Fruit fly (Drosophila melanogaster) whole organism, embryonic: ENCODE measurements around the gene CG7724.

Source experiments
- CG10543 ChIP-seq: fragments of 200-800 bp; sonication (Bioruptor generic); optimal IDR thresholded peaks from 3 replicates; lab custom pipeline; 2017; ENCODE audit warnings: missing biosample characterization, mild to moderate bottlenecking, missing genetic modification characterization, moderate library complexity
- CG12299 ChIP-seq: fragments of 200-800 bp; sonication (Bioruptor generic); optimal IDR thresholded peaks from 2 replicates; lab custom pipeline; 2018; ENCODE audit warnings: missing biosample characterization, mild to moderate bottlenecking, missing genetic modification characterization
- CG13894 ChIP-seq: fragments of 200-800 bp; sonication (Bioruptor generic); optimal IDR thresholded peaks from 3 replicates; lab custom pipeline; 2018; ENCODE audit warnings: missing biosample characterization, mild to moderate bottlenecking, missing genetic modification characterization, moderate library complexity
- CG14441 ChIP-seq: fragments of 200-800 bp; sonication (Bioruptor generic); IDR thresholded peaks from 2 replicates; pipeline ENCODE4 v1.3.6; 2022; ENCODE audit warnings: missing biosample characterization, missing genetic modification characterization
- CG15269 ChIP-seq: fragments of 200-800 bp; sonication (Bioruptor generic); optimal IDR thresholded peaks from 2 replicates; lab custom pipeline; 2018; ENCODE audit warnings: missing biosample characterization, mild to moderate bottlenecking, missing genetic modification characterization, moderate library complexity
- CG17568 ChIP-seq: fragments of 200-800 bp; sonication (Bioruptor generic); optimal IDR thresholded peaks from 2 replicates; lab custom pipeline; 2018; ENCODE audit warnings: missing biosample characterization, mild to moderate bottlenecking, missing genetic modification characterization, moderate library complexity
- CG2678 ChIP-seq: fragments of 200-800 bp; sonication (Bioruptor generic); optimal IDR thresholded peaks from 3 replicates; lab custom pipeline; 2019; ENCODE audit warnings: missing biosample characterization, mild to moderate bottlenecking, missing genetic modification characterization, moderate library complexity
- CG2712 ChIP-seq: fragments of 200-800 bp; optimal IDR thresholded peaks from 3 replicates; lab custom pipeline; 2019; ENCODE audit warnings: missing biosample characterization, mild to moderate bottlenecking, missing genetic modification characterization, moderate library complexity
- CG3281 ChIP-seq: fragments of 200-800 bp; sonication (Bioruptor generic); optimal IDR thresholded peaks from 3 replicates; lab custom pipeline; 2017; ENCODE audit warnings: missing biosample characterization, mild to moderate bottlenecking, missing genetic modification characterization
- CG3847 ChIP-seq: fragments of 200-800 bp; sonication (Bioruptor generic); IDR thresholded peaks from 2 replicates; pipeline ENCODE4 v1.3.6; 2022; ENCODE audit warnings: missing biosample characterization, missing genetic modification characterization
- CG4328 ChIP-seq: fragments of 200-800 bp; sonication (Bioruptor generic); optimal IDR thresholded peaks from 3 replicates; lab custom pipeline; 2017; ENCODE audit warnings: missing biosample characterization, missing genetic modification reagents, missing genetic modification characterization
- CG6813 ChIP-seq: fragments of 200-800 bp; sonication (Bioruptor generic); optimal IDR thresholded peaks from 2 replicates; lab custom pipeline; 2017; ENCODE audit warnings: missing biosample characterization, missing genetic modification characterization, mild to moderate bottlenecking, moderate library complexity, missing genetic modification reagents
- GATAe ChIP-seq: fragments of 200-800 bp; sonication (Bioruptor generic); conservative IDR thresholded peaks from 2 replicates; pipeline ENCODE4 v1.3.6; 2022; ENCODE audit warnings: missing biosample characterization, missing genetic modification characterization
- Hey ChIP-seq: fragments of 200-800 bp; sonication (Bioruptor generic); optimal IDR thresholded peaks from 3 replicates; lab custom pipeline; 2018; ENCODE audit warnings: missing biosample characterization, mild to moderate bottlenecking, missing genetic modification characterization
- Hr78 ChIP-seq, 2 experiments: fragments of 200-800 bp in 1 of 2; fragments of >200 bp in 1 of 2; sonication (Bioruptor generic) in 1 of 2; optimal IDR thresholded peaks; 2 replicates each; lab custom pipeline; 2017 to 2019; ENCODE audit warnings: missing biosample characterization in 2 of 2, missing genetic modification characterization in 2 of 2, mild to moderate bottlenecking in 1 of 2, moderate library complexity in 1 of 2
- Lhr ChIP-seq: fragments of 200-800 bp; sonication (Bioruptor generic); optimal IDR thresholded peaks from 3 replicates; lab custom pipeline; 2017; ENCODE audit warnings: mild to moderate bottlenecking, missing biosample characterization, missing genetic modification reagents, missing genetic modification characterization
- Med ChIP-seq: fragments of 200-800 bp; sonication (Bioruptor generic); peaks from one replicate; lab custom pipeline; 2016; ENCODE audit warnings: missing biosample characterization, missing genetic modification characterization, mild to moderate bottlenecking, inconsistent platforms, moderate library complexity
- Nf-YC ChIP-seq: fragments of 200-800 bp; optimal IDR thresholded peaks from 3 replicates; lab custom pipeline; 2019; ENCODE audit warnings: missing biosample characterization, mild to moderate bottlenecking, missing genetic modification characterization, moderate library complexity
- Pdp1 ChIP-seq, 2 experiments: fragments of 200-800 bp; sonication (Bioruptor generic); optimal IDR thresholded peaks; 3 replicates each; lab custom pipeline; 2016; ENCODE audit warnings: missing biosample characterization in 2 of 2, missing genetic modification characterization in 2 of 2, mild to moderate bottlenecking in 1 of 2, moderate library complexity in 1 of 2
- Sin3A ChIP-seq: fragments of >200 bp; optimal IDR thresholded peaks from 2 replicates; lab custom pipeline; 2018
- ac ChIP-seq: fragments of 200-800 bp; sonication (Bioruptor generic); optimal IDR thresholded peaks from 3 replicates; lab custom pipeline; 2017; ENCODE audit warnings: missing biosample characterization, mild to moderate bottlenecking, missing genetic modification characterization
- ci ChIP-seq: fragments of 200-800 bp; sonication (Bioruptor generic); IDR thresholded peaks from 3 replicates; pipeline ENCODE4 v1.3.6; 2022; ENCODE audit warnings: missing biosample characterization, missing genetic modification characterization
- corto ChIP-seq: fragments of 200-800 bp; sonication (Bioruptor generic); optimal IDR thresholded peaks from 2 replicates; lab custom pipeline; 2016; ENCODE audit warnings: missing biosample characterization, mild to moderate bottlenecking, missing genetic modification characterization, moderate library complexity
- crol ChIP-seq: fragments of 200-800 bp; sonication (Bioruptor generic); IDR thresholded peaks from 2 replicates; pipeline ENCODE4 v1.3.6; 2022; ENCODE audit warnings: missing biosample characterization, missing genetic modification characterization
- cwo ChIP-seq: fragments of 200-800 bp; sonication (Bioruptor generic); optimal IDR thresholded peaks from 3 replicates; lab custom pipeline; 2017; ENCODE audit warnings: missing biosample characterization, missing genetic modification characterization, mild to moderate bottlenecking, moderate library complexity, missing genetic modification reagents
- da ChIP-seq: fragments of 200-800 bp; sonication (Bioruptor generic); optimal IDR thresholded peaks from 2 replicates; lab custom pipeline; 2016; ENCODE audit warnings: missing biosample characterization, missing genetic modification characterization
- danr ChIP-seq: fragments of 200-800 bp; sonication (Bioruptor generic); IDR thresholded peaks from 2 replicates; pipeline ENCODE4 v1.3.6; 2022; ENCODE audit warnings: missing biosample characterization, missing genetic modification characterization
- exex ChIP-seq: fragments of 200-800 bp; sonication (Bioruptor generic); optimal IDR thresholded peaks from 4 replicates; lab custom pipeline; 2018; ENCODE audit warnings: missing biosample characterization, mild to moderate bottlenecking, missing genetic modification characterization, moderate library complexity
- gem ChIP-seq: fragments of 200-800 bp; sonication (Bioruptor generic); optimal IDR thresholded peaks from 2 replicates; lab custom pipeline; 2019; ENCODE audit warnings: missing biosample characterization, mild to moderate bottlenecking, missing genetic modification characterization, moderate library complexity
- grau ChIP-seq: fragments of 200-800 bp; optimal IDR thresholded peaks from 3 replicates; lab custom pipeline; 2019; ENCODE audit warnings: missing biosample characterization, mild to moderate bottlenecking, missing genetic modification characterization, moderate library complexity
- gro ChIP-seq: fragments of 200-800 bp; sonication (Bioruptor generic); optimal IDR thresholded peaks from 2 replicates; lab custom pipeline; 2016; ENCODE audit warnings: missing biosample characterization, missing genetic modification characterization
- hb ChIP-seq: fragments of 200-800 bp; sonication (Bioruptor generic); IDR thresholded peaks from 3 replicates; pipeline ENCODE4 v1.3.6; 2022; ENCODE audit warnings: missing biosample characterization, missing genetic modification characterization; ENCODE audit not compliant: partially characterized antibody
- mirr ChIP-seq: fragments of 200-800 bp; sonication (Bioruptor generic); optimal IDR thresholded peaks from 3 replicates; lab custom pipeline; 2018; ENCODE audit warnings: missing biosample characterization, mild to moderate bottlenecking, missing genetic modification characterization
- pan ChIP-seq, 4 experiments: fragments of >200 bp in 3 of 4; fragments of 200-800 bp in 1 of 4; sonication (Bioruptor generic) in 1 of 4; optimal IDR thresholded peaks in 3 of 4; IDR thresholded peaks in 1 of 4; 2 replicates each; pipeline versions ENCODE4 v1.3.6 to Lab custom; 2017 to 2022; ENCODE audit warnings: missing biosample characterization in 2 of 4, missing genetic modification characterization in 2 of 4, mixed read lengths in 1 of 4
- rib ChIP-seq: fragments of 200-800 bp; sonication (Bioruptor generic); IDR thresholded peaks from 2 replicates; pipeline ENCODE4 v1.3.6; 2022; ENCODE audit warnings: missing biosample characterization, missing genetic modification characterization
- sens ChIP-seq: fragments of 200-800 bp; sonication (Bioruptor generic); peaks from one replicate; lab custom pipeline; 2016; ENCODE audit warnings: missing biosample characterization, missing genetic modification characterization
- sqz ChIP-seq: fragments of 200-800 bp; sonication (Bioruptor generic); optimal IDR thresholded peaks from 3 replicates; lab custom pipeline; 2018; ENCODE audit warnings: missing biosample characterization, mild to moderate bottlenecking, missing genetic modification characterization
- sug ChIP-seq: fragments of 200-800 bp; optimal IDR thresholded peaks from 2 replicates; lab custom pipeline; 2019; ENCODE audit warnings: missing biosample characterization, mild to moderate bottlenecking, missing genetic modification characterization, moderate library complexity
- tna ChIP-seq: fragments of 200-800 bp; sonication (Bioruptor generic); IDR thresholded peaks from 2 replicates; pipeline ENCODE4 v1.3.6; 2022; ENCODE audit warnings: missing biosample characterization, missing genetic modification characterization; ENCODE audit not compliant: partially characterized antibody

The CG7724 gene

DNA sequence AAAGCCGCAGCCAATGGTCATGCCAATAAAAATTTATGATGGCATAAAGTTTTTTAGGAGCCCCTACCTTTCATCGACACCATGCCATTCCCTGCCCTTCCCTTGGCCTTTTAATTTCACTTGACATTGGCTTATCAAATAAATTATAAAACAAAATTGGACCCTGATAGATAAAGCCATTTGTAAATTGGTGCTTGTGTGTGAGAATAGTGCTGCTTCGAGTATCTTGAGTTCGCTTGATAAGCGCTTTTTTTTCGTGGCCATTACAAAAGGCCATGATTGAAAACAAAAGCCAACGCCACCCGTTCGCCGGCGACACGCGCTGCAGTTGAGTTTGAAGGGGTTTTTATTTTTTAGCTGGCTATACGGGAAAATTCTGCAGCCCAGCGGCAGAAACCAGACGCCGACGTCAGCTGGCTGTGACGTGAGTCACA is 5.5 kb upstream of the CG7724 start (continued):
- TF ChIP-seq pan (optimal IDR thresholded peaks at IDR 0.05; lab: Kevin White, UChicago) (no peak), pan (GFP tag; optimal IDR thresholded peaks at IDR 0.05 in 1 of 2, IDR thresholded peaks at IDR 0.05 in 1 of 2) (peak in 1 of 2 experiments; percentile 27), CG2678 (tag; lab: Kevin White, UChicago) (peak; percentile 51), Hey (tag; lab: Kevin White, UChicago) (peak; percentile 62), mirr (GFP tag; lab: Kevin White, UChicago) (peak; percentile 68), CG10543 (GFP tag; lab: Kevin White, UChicago) (peak; percentile 10), exex (tag; lab: Kevin White, UChicago) (peak; percentile 94), gro (GFP tag; lab: Kevin White, UChicago) (peak; percentile 36), corto (GFP tag; lab: Kevin White, UChicago) (peak; percentile 36), CG2712 (tag; lab: Kevin White, UChicago) (no peak), rib (GFP tag; lab: Robert Waterston, UW) (peak; percentile 9; the same call in 1 of the 2 replicates), da (GFP tag; lab: Kevin White, UChicago) (no peak), CG6813 (GFP tag; lab: Kevin White, UChicago) (peak; percentile 38), danr (GFP tag; lab: Robert Waterston, UW) (no peak), crol (GFP tag; lab: Robert Waterston, UW) (peak; percentile 43; the same call in 1 of the 2 replicates), sqz (GFP tag; lab: Kevin White, UChicago) (peak; percentile 28), Med (peak; percentile 73), cwo (GFP tag; lab: Kevin White, UChicago) (peak; percentile 41), gem (tag; lab: Kevin White, UChicago) (peak; percentile 13), CG17568 (GFP tag; lab: Kevin White, UChicago) (no peak), Lhr (GFP tag; lab: Kevin White, UChicago) (no peak), CG13894 (peak; percentile 28), CG15269 (tag; lab: Kevin White, UChicago) (no peak), CG14441 (GFP tag; lab: Robert Waterston, UW) (0 out of 2 replicates have a peak, but pooled peaks have one; percentile 14), CG3847 (GFP tag; lab: Robert Waterston, UW) (no peak), ac (GFP tag; lab: Kevin White, UChicago) (no peak), tna (GFP tag; lab: Robert Waterston, UW) (no peak), sens (GFP tag; lab: Kevin White, UChicago) (peak; percentile 28), Sin3A (lab: Kevin White, UChicago) (no peak), Pdp1 (GFP tag; optimal IDR thresholded peaks at IDR 0.05; lab: Kevin White, UChicago) (peak in 1 of 2 experiments; percentile 36), CG12299 (no peak), sug (tag; lab: Kevin White, UChicago) (peak; percentile 85), hb (GFP tag; lab: Robert Waterston, UW) (0 out of 3 replicates have a peak, but pooled peaks have one; percentile 32), ci (peak; percentile 30; the same call in 1 of the 3 replicates), grau (tag; lab: Kevin White, UChicago) (peak; percentile 14), Hr78 (GFP tag; optimal IDR thresholded peaks at IDR 0.05; lab: Kevin White, UChicago) (peak in 1 of 2 experiments; percentile 61), CG3281 (GFP tag; lab: Kevin White, UChicago) (peak; percentile 47), GATAe (GFP tag; lab: Robert Waterston, UW) (0 out of 2 replicates have a peak, but pooled peaks have one; percentile 45), Nf-YC (tag; lab: Kevin White, UChicago) (peak; percentile 35), CG4328 (peak; percentile 3)
